Fruit fly (Drosophila melanogaster): ENCODE data around the gene ear.

ear gene

dm6 chr3R:15330472-15330871 lies 9.9 kb downstream of the ear start, which contains the start of gene mRpL9 (continued):
- TF ChIP-seq CG15011 (GFP tag; optimal IDR thresholded peaks at IDR 0.05), result no peak
- no peak for TF ChIP-seq chif (GFP tag; optimal IDR thresholded peaks at IDR 0.05)
- peak; percentile 20 for TF ChIP-seq Fer1 (GFP tag; optimal IDR thresholded peaks at IDR 0.05)
- no peak for TF ChIP-seq pnt (GFP tag; optimal IDR thresholded peaks at IDR 0.05)
- no peak for TF ChIP-seq CG9797 (GFP tag; optimal IDR thresholded peaks at IDR 0.05)
- TF ChIP-seq Hr3 (GFP tag; optimal IDR thresholded peaks at IDR 0.05), result no peak
- no peak for TF ChIP-seq Xrp1 (GFP tag; IDR thresholded peaks at IDR 0.05)
- TF ChIP-seq D19A (tag; optimal IDR thresholded peaks at IDR 0.05), result no peak
- no peak for TF ChIP-seq gce (GFP tag; IDR thresholded peaks at IDR 0.05)
- no peak for TF ChIP-seq CG3726 (GFP tag; IDR thresholded peaks at IDR 0.05)
- TF ChIP-seq Nf-YB (GFP tag; optimal IDR thresholded peaks at IDR 0.05), result no peak
- TF ChIP-seq CG13424 (tag; optimal IDR thresholded peaks at IDR 0.05), result peak; percentile 22
- no peak for TF ChIP-seq pita (GFP tag; optimal IDR thresholded peaks at IDR 0.05)
- TF ChIP-seq CG8944 (GFP tag; optimal IDR thresholded peaks at IDR 0.05), result no peak
- no peak for TF ChIP-seq CG7928 (GFP tag; optimal IDR thresholded peaks at IDR 0.05)
- no peak for TF ChIP-seq CG15696 (tag; optimal IDR thresholded peaks at IDR 0.05)
- TF ChIP-seq Sry-β (GFP tag; optimal IDR thresholded peaks at IDR 0.05), result no peak
- no peak for TF ChIP-seq CG17328 (GFP tag; IDR thresholded peaks at IDR 0.05)
- peak; percentile 39 for TF ChIP-seq CoRest (tag; optimal IDR thresholded peaks at IDR 0.05)
- TF ChIP-seq C15 (GFP tag; IDR thresholded peaks at IDR 0.05), result no peak
- peak; percentile 30 for TF ChIP-seq CG13624 (GFP tag; optimal IDR thresholded peaks at IDR 0.05)
- no peak for TF ChIP-seq Awh (GFP tag; IDR thresholded peaks at IDR 0.05)
- TF ChIP-seq CG10147 (GFP tag; optimal IDR thresholded peaks at IDR 0.05), result no peak
- TF ChIP-seq D (optimal IDR thresholded peaks at IDR 0.05), result no peak
- no peak for TF ChIP-seq D (GFP tag; optimal IDR thresholded peaks at IDR 0.05)
- no peak for TF ChIP-seq crol (GFP tag; IDR thresholded peaks at IDR 0.05)
- no peak for TF ChIP-seq CG11723 (GFP tag; optimal IDR thresholded peaks at IDR 0.05)
- TF ChIP-seq HLH3B (GFP tag; IDR thresholded peaks at IDR 0.05), result no peak
- TF ChIP-seq stc (GFP tag; IDR thresholded peaks at IDR 0.05), result no peak
- TF ChIP-seq NfI (GFP tag; optimal IDR thresholded peaks at IDR 0.05), result peak; percentile 4
- TF ChIP-seq sob (GFP tag; IDR thresholded peaks at IDR 0.05), result peak; percentile 43; the same call in 1 of the 2 replicates
- no peak for TF ChIP-seq Hr78 (GFP tag; optimal IDR thresholded peaks at IDR 0.05)
- peak; percentile 27; the same call in 1 of the 2 replicates for TF ChIP-seq Scr (GFP tag; IDR thresholded peaks at IDR 0.05; ENCODE audit: partially characterized antibody)
- no peak for TF ChIP-seq kni (GFP tag; optimal IDR thresholded peaks at IDR 0.05)
- peak; percentile 51; the same call in 1 of the 2 replicates for TF ChIP-seq CG32532 (GFP tag; IDR thresholded peaks at IDR 0.05)
- no peak for TF ChIP-seq CG11093 (GFP tag; IDR thresholded peaks at IDR 0.05)
- peak; percentile 39; the same call in 1 of the 2 replicates for TF ChIP-seq unc-4 (GFP tag; IDR thresholded peaks at IDR 0.05; ENCODE audit: partially characterized antibody)
- TF ChIP-seq CG14965 (GFP tag; optimal IDR thresholded peaks at IDR 0.05; ENCODE audit: borderline replicate concordance), result no peak
- TF ChIP-seq bbx (GFP tag; IDR thresholded peaks at IDR 0.05; ENCODE audit: partially characterized antibody), result no peak; the same call in 1 of the 2 replicates
- TF ChIP-seq ewg (GFP tag; optimal IDR thresholded peaks at IDR 0.05), result no peak
- no peak for TF ChIP-seq CG10274 (GFP tag; optimal IDR thresholded peaks at IDR 0.05)
- peak; percentile 63 for TF ChIP-seq slbo (GFP tag; IDR thresholded peaks at IDR 0.05)
- TF ChIP-seq CG10462 (GFP tag; optimal IDR thresholded peaks at IDR 0.05), result no peak
- no peak for TF ChIP-seq trh (GFP tag; optimal IDR thresholded peaks at IDR 0.05)
- TF ChIP-seq CG8765 (GFP tag; IDR thresholded peaks at IDR 0.05), result no peak
- no peak for TF ChIP-seq CG3163 (GFP tag; optimal IDR thresholded peaks at IDR 0.05)
- no peak for TF ChIP-seq CG16863 (GFP tag; optimal IDR thresholded peaks at IDR 0.05)
- peak; percentile 60 for TF ChIP-seq CG9932 (GFP tag; IDR thresholded peaks at IDR 0.05)
- no peak for TF ChIP-seq Hand (GFP tag; optimal IDR thresholded peaks at IDR 0.05)
- TF ChIP-seq ems (GFP tag; optimal IDR thresholded peaks at IDR 0.05), result no peak
- TF ChIP-seq twi (tag; optimal IDR thresholded peaks at IDR 0.05), result no peak
